ENCODE assay signal across 4 fruit fly cellular contexts in the genomic region with DNA sequence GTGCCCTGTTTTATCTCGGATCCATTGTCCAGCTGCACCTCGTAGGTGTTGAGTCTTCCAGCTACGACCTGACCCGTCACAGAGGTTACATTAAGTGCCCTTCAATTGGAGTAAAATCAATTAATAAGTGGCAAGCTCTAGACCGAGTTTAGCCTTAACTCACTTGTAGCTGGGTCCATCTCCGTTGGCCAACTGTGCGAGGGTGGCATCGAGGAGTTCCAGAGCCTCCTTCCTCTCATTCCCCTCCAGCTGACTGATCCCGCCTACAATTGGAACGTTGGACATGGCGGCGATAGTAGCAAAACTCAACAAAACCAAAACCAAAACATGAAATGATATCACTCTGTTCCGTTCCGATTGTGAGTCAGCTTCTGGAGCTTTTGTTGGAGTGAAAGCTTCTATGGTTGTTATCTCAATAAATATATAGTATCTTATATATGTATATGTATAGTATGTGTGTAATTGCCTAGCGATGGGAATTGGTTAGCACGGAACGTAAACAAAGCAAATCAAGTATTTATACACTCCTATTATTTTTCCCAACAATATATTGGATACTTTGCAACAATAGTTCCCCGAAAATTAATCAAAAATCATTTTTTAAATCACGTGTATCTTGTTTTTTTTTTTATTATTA.
A peak's percentile ranks its signal among the peaks of the same experiment; 100 is the strongest.
TF ChIP-seq lines count a peak whose summit lies in the region.

Gene CG8066 (minus strand): TSS at position 347 of the 637 bp plus-strand sequence.

TF ChIP-seq in whole organism, adult, 20 proteins besides CTCF, POLR2A, EP300 and RAD21 (continued from another document):
- TF ChIP-seq pad (GFP tag; optimal IDR thresholded peaks at IDR 0.05; lab: Kevin White, UChicago) = no peak
- TF ChIP-seq CG7045 (GFP tag; optimal IDR thresholded peaks at IDR 0.05; lab: Kevin White, UChicago) = no peak
- TF ChIP-seq tj (GFP tag; optimal IDR thresholded peaks at IDR 0.05; lab: Kevin White, UChicago) = no peak

TF ChIP-seq in whole organism, embryonic, 481 proteins besides CTCF, POLR2A, EP300 and RAD21 (continued from another document and continues in another):
- TF ChIP-seq CG30020 (tag; optimal IDR thresholded peaks at IDR 0.05; lab: Kevin White, UChicago) = no peak
- TF ChIP-seq Nf-YA (GFP tag; IDR thresholded peaks at IDR 0.05; lab: Robert Waterston, UW) = no peak
- no peak for TF ChIP-seq CG14965 (GFP tag; optimal IDR thresholded peaks at IDR 0.05; lab: Kevin White, UChicago; ENCODE audit: borderline replicate concordance)
- TF ChIP-seq CG18764 (GFP tag; optimal IDR thresholded peaks at IDR 0.05; lab: Kevin White, UChicago) = no peak
- no peak for TF ChIP-seq Chrac-16 (GFP tag; optimal IDR thresholded peaks at IDR 0.05; lab: Kevin White, UChicago)
- TF ChIP-seq ato (GFP tag; IDR thresholded peaks at IDR 0.05; lab: Robert Waterston, UW; ENCODE audit: partially characterized antibody) = no peak
- TF ChIP-seq dimm (GFP tag; IDR thresholded peaks at IDR 0.05; lab: Robert Waterston, UW) = no peak
- no peak for TF ChIP-seq CG31388 (GFP tag; optimal IDR thresholded peaks at IDR 0.05; lab: Kevin White, UChicago)
- TF ChIP-seq CG14050 (GFP tag; IDR thresholded peaks at IDR 0.05; lab: Robert Waterston, UW) = no peak
- TF ChIP-seq CG9932 (GFP tag; IDR thresholded peaks at IDR 0.05; lab: Robert Waterston, UW) = peak; percentile 67
- TF ChIP-seq CG10565 (GFP tag; optimal IDR thresholded peaks at IDR 0.05; lab: Kevin White, UChicago) = no peak
- TF ChIP-seq en (GFP tag; optimal IDR thresholded peaks at IDR 0.05; lab: Kevin White, UChicago) = no peak
- TF ChIP-seq CHES-1-like (GFP tag; optimal IDR thresholded peaks at IDR 0.05; lab: Kevin White, UChicago) = no peak
- peak; percentile 96 for TF ChIP-seq pfk (GFP tag; optimal IDR thresholded peaks at IDR 0.05; lab: Kevin White, UChicago)
- TF ChIP-seq peb (GFP tag; IDR thresholded peaks at IDR 0.05; lab: Robert Waterston, UW) = no peak
- TF ChIP-seq Doc2 (GFP tag; IDR thresholded peaks at IDR 0.05; lab: Robert Waterston, UW) = no peak
- TF ChIP-seq Fer2 (tag; optimal IDR thresholded peaks at IDR 0.05; lab: Kevin White, UChicago) = no peak
- no peak for TF ChIP-seq gro (GFP tag; optimal IDR thresholded peaks at IDR 0.05; lab: Kevin White, UChicago)
- no peak for TF ChIP-seq CG30431 (GFP tag; optimal IDR thresholded peaks at IDR 0.05; lab: Kevin White, UChicago)
- no peak for TF ChIP-seq pita (GFP tag; optimal IDR thresholded peaks at IDR 0.05; lab: Kevin White, UChicago)
- TF ChIP-seq pb (GFP tag; optimal IDR thresholded peaks at IDR 0.05; lab: Kevin White, UChicago) = no peak
- no peak for TF ChIP-seq Sin3A (optimal IDR thresholded peaks at IDR 0.05; lab: Kevin White, UChicago)
- no peak for TF ChIP-seq run (tag; optimal IDR thresholded peaks at IDR 0.05; lab: Kevin White, UChicago)
- TF ChIP-seq CG7786 (GFP tag; optimal IDR thresholded peaks at IDR 0.05; lab: Kevin White, UChicago) = no peak
- TF ChIP-seq CG8290 (GFP tag; optimal IDR thresholded peaks at IDR 0.05; lab: Kevin White, UChicago) = no peak
- peak in 1 of 2 experiments; percentile 0 for TF ChIP-seq CG8290 (tag; optimal IDR thresholded peaks at IDR 0.05; lab: Kevin White, UChicago)
- TF ChIP-seq az2 (GFP tag; optimal IDR thresholded peaks at IDR 0.05; lab: Kevin White, UChicago) = no peak
- TF ChIP-seq CG13894 (tag; optimal IDR thresholded peaks at IDR 0.05; lab: Kevin White, UChicago) = peak; percentile 37
- TF ChIP-seq Fer1 (GFP tag; optimal IDR thresholded peaks at IDR 0.05; lab: Kevin White, UChicago) = peak; percentile 44
- TF ChIP-seq CG6272 (GFP tag; IDR thresholded peaks at IDR 0.05; lab: Robert Waterston, UW) = no peak
- no peak for TF ChIP-seq pum (GFP tag; optimal IDR thresholded peaks at IDR 0.05; lab: Kevin White, UChicago)
- TF ChIP-seq Dip3 (GFP tag; optimal IDR thresholded peaks at IDR 0.05; lab: Kevin White, UChicago) = no peak
- peak; percentile 44 for TF ChIP-seq hbn (GFP tag; IDR thresholded peaks at IDR 0.05; lab: Robert Waterston, UW; ENCODE audit: partially characterized antibody)
- TF ChIP-seq CG15601 (tag; optimal IDR thresholded peaks at IDR 0.05; lab: Kevin White, UChicago) = no peak
- no peak for TF ChIP-seq CG4424 (GFP tag; optimal IDR thresholded peaks at IDR 0.05; lab: Kevin White, UChicago)
- peak; percentile 2 for TF ChIP-seq CG13775 (GFP tag; optimal IDR thresholded peaks at IDR 0.05; lab: Kevin White, UChicago)
- no peak for TF ChIP-seq ara (GFP tag; IDR thresholded peaks at IDR 0.05; lab: Robert Waterston, UW)
- peak; percentile 24 for TF ChIP-seq CG12769 (tag; optimal IDR thresholded peaks at IDR 0.05; lab: Kevin White, UChicago)
- no peak for TF ChIP-seq Atf3 (GFP tag; optimal IDR thresholded peaks at IDR 0.05; lab: Kevin White, UChicago)
- TF ChIP-seq gsb-n (tag; optimal IDR thresholded peaks at IDR 0.05; lab: Kevin White, UChicago) = no peak
- no peak for TF ChIP-seq sqz (GFP tag; optimal IDR thresholded peaks at IDR 0.05; lab: Kevin White, UChicago)
- no peak for TF ChIP-seq Xbp1 (GFP tag; optimal IDR thresholded peaks at IDR 0.05; lab: Kevin White, UChicago)

TF ChIP-seq in whole organism, prepupa, 60 proteins besides CTCF, POLR2A, EP300 and RAD21 (continued from another document):
- TF ChIP-seq salr (GFP tag; optimal IDR thresholded peaks at IDR 0.05; lab: Kevin White, UChicago) = no peak
- no peak for TF ChIP-seq CG16779 (tag; optimal IDR thresholded peaks at IDR 0.05; lab: Kevin White, UChicago)
- TF ChIP-seq CG11294 (GFP tag; IDR thresholded peaks at IDR 0.05; lab: Robert Waterston, UW) = no peak
- peak; percentile 93 for TF ChIP-seq fkh (GFP tag; optimal IDR thresholded peaks at IDR 0.05; lab: Kevin White, UChicago)
- peak; percentile 48 for TF ChIP-seq achi (GFP tag; optimal IDR thresholded peaks at IDR 0.05; lab: Kevin White, UChicago)
- TF ChIP-seq Sox102F (GFP tag; optimal IDR thresholded peaks at IDR 0.05; lab: Kevin White, UChicago) = peak; percentile 12
- no peak for TF ChIP-seq CG8632 (GFP tag; optimal IDR thresholded peaks at IDR 0.05; lab: Kevin White, UChicago)
- TF ChIP-seq Lpt (GFP tag; optimal IDR thresholded peaks at IDR 0.05; lab: Kevin White, UChicago) = no peak
- peak; percentile 39; the same call in 1 of the 2 replicates for TF ChIP-seq CG15336 (GFP tag; IDR thresholded peaks at IDR 0.05; lab: Robert Waterston, UW)
- TF ChIP-seq CG1621 (tag; optimal IDR thresholded peaks at IDR 0.05; lab: Kevin White, UChicago) = no peak
- TF ChIP-seq CG32006 (GFP tag; optimal IDR thresholded peaks at IDR 0.05; lab: Kevin White, UChicago) = peak; percentile 21
- TF ChIP-seq Met (GFP tag; optimal IDR thresholded peaks at IDR 0.05; lab: Kevin White, UChicago) = no peak
- no peak for TF ChIP-seq CG6276 (GFP tag; optimal IDR thresholded peaks at IDR 0.05; lab: Kevin White, UChicago)
- TF ChIP-seq cyc (GFP tag; optimal IDR thresholded peaks at IDR 0.05; lab: Kevin White, UChicago) = no peak
- no peak for TF ChIP-seq Ets96B (tag; optimal IDR thresholded peaks at IDR 0.05; lab: Kevin White, UChicago)
- TF ChIP-seq spab (GFP tag; optimal IDR thresholded peaks at IDR 0.05; lab: Kevin White, UChicago) = no peak
- peak; percentile 9 for TF ChIP-seq CG3919 (GFP tag; optimal IDR thresholded peaks at IDR 0.05; lab: Kevin White, UChicago)
- peak; percentile 72 for TF ChIP-seq svp (GFP tag; lab: Kevin White, UChicago)
- TF ChIP-seq esn (GFP tag; optimal IDR thresholded peaks at IDR 0.05; lab: Kevin White, UChicago) = no peak
- TF ChIP-seq Hr39 (GFP tag; optimal IDR thresholded peaks at IDR 0.05; lab: Kevin White, UChicago) = no peak
- no peak for TF ChIP-seq CG8319 (GFP tag; optimal IDR thresholded peaks at IDR 0.05; lab: Kevin White, UChicago)
- no peak for TF ChIP-seq Sox15 (GFP tag; optimal IDR thresholded peaks at IDR 0.05; lab: Kevin White, UChicago)
- peak; percentile 22 for TF ChIP-seq vri (GFP tag; optimal IDR thresholded peaks at IDR 0.05; lab: Kevin White, UChicago)

TF ChIP-seq in whole organism, pupa, 21 proteins besides CTCF, POLR2A, EP300 and RAD21 (continued from another document):
- no peak for TF ChIP-seq CG9948 (tag; optimal IDR thresholded peaks at IDR 0.05; lab: Kevin White, UChicago)
- no peak for TF ChIP-seq gl (tag; optimal IDR thresholded peaks at IDR 0.05; lab: Kevin White, UChicago)
